Fruit fly (Drosophila melanogaster) S2 (cell line): ENCODE measurements around the gene Lgr4.

Experiments used
- CG8478 ChIP-seq: fragments of >200 bp; optimal IDR thresholded peaks from 2 replicates; lab custom pipeline; 2018
- CTCF ChIP-seq, 2 experiments: fragments of >200 bp; optimal IDR thresholded peaks; 2 replicates each; lab custom pipeline; 2018

- TF ChIP-seq CG8478 (lab: Kevin White, UChicago), result no peak
- no peak for TF ChIP-seq CTCF (optimal IDR thresholded peaks at IDR 0.05; lab: Kevin White, UChicago)
Observed at dm6 chrX:13202162-13202561, 13.2 kb upstream of the Lgr4 start, which contains the start of gene CG44437.
